Fruit fly (Drosophila melanogaster): Measurements from ENCODE around the gene CG15211.
A peak's percentile ranks its signal among the peaks of the same experiment; 100 is the strongest.

CG15211 gene

DNA sequence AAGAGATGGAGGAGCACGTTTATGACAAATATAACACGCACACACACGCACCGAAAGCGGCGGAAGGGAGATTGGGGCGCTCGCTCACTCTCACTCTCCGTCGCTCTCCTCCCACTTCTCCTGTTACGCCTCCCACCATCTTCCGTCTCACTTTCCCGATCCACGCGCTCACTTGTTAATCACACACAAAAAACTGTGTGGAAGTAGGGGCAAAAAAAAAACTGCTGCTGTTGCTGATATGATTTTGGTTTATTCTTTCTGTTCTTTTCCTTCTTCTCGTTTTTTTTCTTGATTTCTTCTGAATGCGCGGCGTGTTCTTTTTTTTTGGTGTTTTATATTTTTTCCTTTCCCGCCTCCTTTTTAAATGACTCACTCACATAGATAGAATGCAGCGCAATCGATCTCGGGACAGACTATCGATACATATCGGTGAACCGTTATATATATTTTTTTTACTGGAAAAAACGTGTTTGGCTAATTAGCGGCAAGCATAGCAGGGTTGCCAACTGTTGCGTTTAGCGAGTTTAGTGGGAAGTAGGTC lies 33.4 kb downstream of the CG15211 start (continued):
- TF ChIP-seq topi (GFP tag; optimal IDR thresholded peaks at IDR 0.05) (peak; percentile 46), CG32006 (GFP tag; optimal IDR thresholded peaks at IDR 0.05) (peak; percentile 45), CG6854 (GFP tag; optimal IDR thresholded peaks at IDR 0.05) (peak; percentile 84), Blimp-1 (GFP tag; optimal IDR thresholded peaks at IDR 0.05) (peak; percentile 95), ss (GFP tag; optimal IDR thresholded peaks at IDR 0.05) (peak; percentile 94), CG10669 (GFP tag; optimal IDR thresholded peaks at IDR 0.05) (peak; percentile 76), vri (GFP tag; optimal IDR thresholded peaks at IDR 0.05) (peak; percentile 78), Eip78C (GFP tag) (peak; percentile 79), Met (GFP tag; optimal IDR thresholded peaks at IDR 0.05) (peak; percentile 70), Gug (GFP tag; IDR thresholded peaks at IDR 0.05) (peak; percentile 59), CG31627 (GFP tag; optimal IDR thresholded peaks at IDR 0.05) (no peak), cyc (GFP tag; optimal IDR thresholded peaks at IDR 0.05) (no peak), Sox14 (GFP tag; optimal IDR thresholded peaks at IDR 0.05) (peak; percentile 26), esn (GFP tag; optimal IDR thresholded peaks at IDR 0.05) (peak; percentile 42), CG6276 (GFP tag; optimal IDR thresholded peaks at IDR 0.05) (peak; percentile 76), CG6792 (GFP tag; optimal IDR thresholded peaks at IDR 0.05) (peak; percentile 48), CG8632 (GFP tag; optimal IDR thresholded peaks at IDR 0.05) (peak; percentile 62), CG11762 (GFP tag; optimal IDR thresholded peaks at IDR 0.05; ENCODE audit: insufficient read depth) (peak; percentile 62), CG6163 (GFP tag; IDR thresholded peaks at IDR 0.05) (peak; percentile 92)

DNA sequence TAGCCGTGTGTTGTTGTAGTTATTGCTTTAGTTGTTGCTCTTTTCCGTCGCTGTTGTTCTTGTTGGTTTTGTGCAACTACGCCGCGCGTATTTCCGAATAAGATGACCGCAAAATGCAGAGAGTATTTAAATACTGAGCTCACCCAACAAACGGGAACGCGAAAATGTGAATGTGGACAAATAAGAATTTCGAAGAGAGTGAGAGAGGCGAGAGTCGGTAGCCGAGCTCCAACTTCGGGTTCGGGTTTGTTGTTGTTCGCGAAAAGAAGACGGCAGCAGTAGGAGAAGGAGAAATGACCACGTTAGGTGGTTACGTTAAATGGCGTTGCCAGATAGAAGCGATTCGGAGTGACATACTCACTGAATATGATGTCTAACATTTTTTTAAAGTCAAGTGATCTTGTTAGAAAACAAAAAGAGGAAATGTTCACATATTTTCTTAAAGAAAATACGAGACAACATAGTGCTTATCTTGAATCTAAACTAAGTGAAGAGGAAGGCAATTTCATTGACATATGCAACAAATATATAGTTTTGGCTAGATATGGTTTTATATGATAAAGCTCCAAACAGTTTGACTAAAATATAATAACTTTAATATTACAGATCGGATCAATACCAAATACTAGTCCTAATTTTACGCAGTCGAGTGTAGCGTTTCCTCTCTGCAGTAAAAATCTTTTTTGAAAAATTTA lies 34.5 kb downstream of the CG15211 start:
- no peak for TF ChIP-seq CG8632 (GFP tag; optimal IDR thresholded peaks at IDR 0.05)
- no peak for TF ChIP-seq cyc (GFP tag; optimal IDR thresholded peaks at IDR 0.05)
- peak; percentile 64; the same call in 2 of the 3 replicates for TF ChIP-seq eg (GFP tag; IDR thresholded peaks at IDR 0.05)
- no peak for TF ChIP-seq OdsH (GFP tag; optimal IDR thresholded peaks at IDR 0.05)
- no peak for TF ChIP-seq CG11294 (GFP tag; IDR thresholded peaks at IDR 0.05)
- TF ChIP-seq CG15336 (GFP tag; IDR thresholded peaks at IDR 0.05) = no peak
- TF ChIP-seq dac (GFP tag; optimal IDR thresholded peaks at IDR 0.05) = no peak
- TF ChIP-seq CG3919 (GFP tag; optimal IDR thresholded peaks at IDR 0.05) = peak; percentile 28
- TF ChIP-seq Ets21C (GFP tag; optimal IDR thresholded peaks at IDR 0.05) = no peak
- TF ChIP-seq fd59A (GFP tag; optimal IDR thresholded peaks at IDR 0.05) = no peak
- peak; percentile 69 for TF ChIP-seq svp (GFP tag)
- TF ChIP-seq Blimp-1 (GFP tag; optimal IDR thresholded peaks at IDR 0.05) = no peak
- TF ChIP-seq vri (GFP tag; optimal IDR thresholded peaks at IDR 0.05) = no peak
- TF ChIP-seq lz (GFP tag; optimal IDR thresholded peaks at IDR 0.05) = no peak
- peak; percentile 29 for TF ChIP-seq Eip78C (GFP tag)
- TF ChIP-seq CG3032 (tag; optimal IDR thresholded peaks at IDR 0.05) = no peak
- no peak for TF ChIP-seq CG32006 (GFP tag; optimal IDR thresholded peaks at IDR 0.05)
- no peak for TF ChIP-seq CG7368 (GFP tag; optimal IDR thresholded peaks at IDR 0.05)
- no peak for TF ChIP-seq CG11902 (GFP tag; optimal IDR thresholded peaks at IDR 0.05)
- TF ChIP-seq Sox14 (GFP tag; optimal IDR thresholded peaks at IDR 0.05) = no peak
- TF ChIP-seq CG9139 (GFP tag; optimal IDR thresholded peaks at IDR 0.05) = peak; percentile 23
- peak; percentile 22 for TF ChIP-seq CG16779 (tag; optimal IDR thresholded peaks at IDR 0.05)
- TF ChIP-seq CG34406 (GFP tag; optimal IDR thresholded peaks at IDR 0.05) = no peak
- TF ChIP-seq CG6808 (GFP tag; optimal IDR thresholded peaks at IDR 0.05) = no peak
- peak; percentile 17 for TF ChIP-seq CG31627 (GFP tag; optimal IDR thresholded peaks at IDR 0.05)
- TF ChIP-seq dsx (GFP tag; optimal IDR thresholded peaks at IDR 0.05; ENCODE audit: poor library complexity, severe bottlenecking) = peak; percentile 25
- no peak for TF ChIP-seq net (GFP tag; optimal IDR thresholded peaks at IDR 0.05)
- no peak for TF ChIP-seq CG10669 (GFP tag; optimal IDR thresholded peaks at IDR 0.05)
- no peak for TF ChIP-seq Hr4 (GFP tag; optimal IDR thresholded peaks at IDR 0.05)
- TF ChIP-seq Sox15 (GFP tag; optimal IDR thresholded peaks at IDR 0.05) = no peak
- no peak for TF ChIP-seq fd85E (GFP tag; optimal IDR thresholded peaks at IDR 0.05)
- no peak for TF ChIP-seq CG11762 (GFP tag; optimal IDR thresholded peaks at IDR 0.05; ENCODE audit: insufficient read depth)
- peak; percentile 59; the same call in 1 of the 3 replicates for TF ChIP-seq CG6163 (GFP tag; IDR thresholded peaks at IDR 0.05)
- TF ChIP-seq Lpt (GFP tag; optimal IDR thresholded peaks at IDR 0.05) = no peak
- no peak for TF ChIP-seq CG8119 (GFP tag; IDR thresholded peaks at IDR 0.05)
- TF ChIP-seq CG6792 (GFP tag; optimal IDR thresholded peaks at IDR 0.05) = no peak
- no peak for TF ChIP-seq Gug (GFP tag; IDR thresholded peaks at IDR 0.05)
- TF ChIP-seq Hr39 (GFP tag; optimal IDR thresholded peaks at IDR 0.05) = no peak
- TF ChIP-seq topi (GFP tag; optimal IDR thresholded peaks at IDR 0.05) = no peak
- TF ChIP-seq Ets96B (tag; optimal IDR thresholded peaks at IDR 0.05) = no peak
- TF ChIP-seq CG1621 (tag; optimal IDR thresholded peaks at IDR 0.05) = peak; percentile 9
